Worm (Caenorhabditis elegans) whole organism, late embryonic: ENCODE results near the gene R148.5.

ENCODE experiments used
- C38D4.7 ChIP-seq: fragments of 200-800 bp; sonication (Bioruptor generic); optimal IDR thresholded peaks from 2 replicates; lab custom pipeline; 2018; ENCODE audit warnings: mild to moderate bottlenecking, missing genetic modification characterization, moderate library complexity, missing compliant biosample characterization
- ceh-24 ChIP-seq: sonication (generic microtip); optimal IDR thresholded peaks from 2 replicates; lab custom pipeline; 2016; ENCODE audit warnings: mild to moderate bottlenecking, missing genetic modification characterization, missing compliant biosample characterization
- ceh-9 ChIP-seq: sonication (generic microtip); optimal IDR thresholded peaks from 2 replicates; lab custom pipeline; 2016; ENCODE audit warnings: mild to moderate bottlenecking, missing genetic modification characterization, inconsistent platforms, missing compliant biosample characterization
- dmd-4 ChIP-seq: sonication (generic microtip); optimal IDR thresholded peaks from 2 replicates; lab custom pipeline; 2016; ENCODE audit warnings: borderline replicate concordance, missing genetic modification characterization, missing compliant biosample characterization
- fkh-6 ChIP-seq: sonication (generic microtip); optimal IDR thresholded peaks from 2 replicates; lab custom pipeline; 2016; ENCODE audit warnings: missing genetic modification characterization, missing compliant biosample characterization
- hlh-15 ChIP-seq: sonication (generic microtip); optimal IDR thresholded peaks from 2 replicates; lab custom pipeline; 2016; ENCODE audit warnings: missing genetic modification characterization, missing compliant biosample characterization
- lin-11 ChIP-seq: fragments of 200-800 bp; sonication (Bioruptor generic); optimal IDR thresholded peaks from 2 replicates; lab custom pipeline; 2018; ENCODE audit warnings: mild to moderate bottlenecking, missing genetic modification characterization, missing compliant biosample characterization
- nhr-11 ChIP-seq: fragments of 150-350 bp; optimal IDR thresholded peaks from 2 replicates; lab custom pipeline; 2014; ENCODE audit warnings: missing biosample characterization, missing genetic modification characterization
- pat-9 ChIP-seq: fragments of 200-800 bp; sonication (Bioruptor generic); optimal IDR thresholded peaks from 2 replicates; lab custom pipeline; 2018; ENCODE audit warnings: mild to moderate bottlenecking, missing genetic modification characterization, moderate library complexity, missing compliant biosample characterization
- pha-2 ChIP-seq: sonication (generic microtip); optimal IDR thresholded peaks from 2 replicates; lab custom pipeline; 2017; ENCODE audit warnings: mild to moderate bottlenecking, missing genetic modification characterization, missing compliant biosample characterization
- pha-4 ChIP-seq: fragments of 150-350 bp; optimal IDR thresholded peaks from 2 replicates; lab custom pipeline; 2018; ENCODE audit warnings: missing biosample characterization, missing genetic modification reagents, missing genetic modification characterization
- pqm-1 ChIP-seq: sonication (generic microtip); optimal IDR thresholded peaks from 2 replicates; lab custom pipeline; 2016; ENCODE audit warnings: missing genetic modification characterization, missing compliant biosample characterization

ce11 chrIII:3220287-3220686, 54.8 kb downstream of the R148.5 start:
- no peak for TF ChIP-seq dmd-4 (tag; lab: Kevin White, UChicago)
- TF ChIP-seq ceh-9 (tag; lab: Kevin White, UChicago), result no peak
- TF ChIP-seq pqm-1 (tag; lab: Kevin White, UChicago), result no peak
- TF ChIP-seq ceh-24, result no peak
- no peak for TF ChIP-seq pat-9 (tag; lab: Kevin White, UChicago)
- no peak for TF ChIP-seq C38D4.7 (GFP tag; lab: Kevin White, UChicago)
- no peak for TF ChIP-seq pha-4
- TF ChIP-seq nhr-11, result no peak
- no peak for TF ChIP-seq fkh-6 (tag; lab: Kevin White, UChicago)
- TF ChIP-seq hlh-15, result no peak
- no peak for TF ChIP-seq pha-2 (tag; lab: Kevin White, UChicago)
- no peak for TF ChIP-seq lin-11 (tag; lab: Kevin White, UChicago)
